Worm (Caenorhabditis elegans) whole organism, early embryonic: ENCODE measurements around the gene T10D4.11.

Experiments used
- aly-1 ChIP-seq: sonication (generic microtip); optimal IDR thresholded peaks from 2 replicates; lab custom pipeline; 2016; ENCODE audit warnings: missing genetic modification characterization, missing compliant biosample characterization
- ceh-36 ChIP-seq: sonication (generic microtip); optimal IDR thresholded peaks from 2 replicates; lab custom pipeline; 2016; ENCODE audit warnings: missing genetic modification characterization, inconsistent platforms, missing compliant biosample characterization
- hmg-4 ChIP-seq: fragments of 200-800 bp; sonication (Bioruptor generic); optimal IDR thresholded peaks from 2 replicates; lab custom pipeline; 2018; ENCODE audit warnings: mild to moderate bottlenecking, missing genetic modification characterization, missing compliant biosample characterization
- hnd-1 ChIP-seq: sonication (generic microtip); optimal IDR thresholded peaks from 2 replicates; lab custom pipeline; 2016; ENCODE audit warnings: missing genetic modification characterization, missing compliant biosample characterization
- scrt-1 ChIP-seq: fragments of 200-800 bp; sonication (Bioruptor generic); IDR thresholded peaks from 2 replicates; pipeline ENCODE4 v1.3.6; 2022; ENCODE audit warnings: missing genetic modification characterization, missing compliant biosample characterization
- tbx-11 ChIP-seq: fragments of 200-800 bp; sonication (Bioruptor generic); IDR thresholded peaks from 2 replicates; pipeline ENCODE4 v1.3.6; 2022; ENCODE audit warnings: missing genetic modification characterization, missing compliant biosample characterization
- tbx-37 ChIP-seq: fragments of 200-800 bp; sonication (Bioruptor generic); conservative IDR thresholded peaks from 2 replicates; pipeline ENCODE4 v1.3.6; 2022; ENCODE audit warnings: missing genetic modification reagents, missing genetic modification characterization, missing compliant biosample characterization

Gene T10D4.11

ce11 chrII:3100546-3100945 is 48.9 kb downstream of the T10D4.11 start, which contains the start of gene srg-24:
srg-24 (minus strand) TSS chrII:3100646.
- TF ChIP-seq hmg-4 (GFP tag; lab: Kevin White, UChicago) (no peak), aly-1 (tag; lab: Kevin White, UChicago) (no peak), tbx-11 (GFP tag; lab: Robert Waterston, UW) (no peak), ceh-36 (no peak), tbx-37 (GFP tag; lab: Robert Waterston, UW) (no peak), hnd-1 (no peak), scrt-1 (GFP tag; lab: Robert Waterston, UW) (no peak)
